Fruit fly (Drosophila melanogaster) whole organism, embryonic: Measurements from ENCODE around the gene CG10383.

Source experiments
- Aef1 ChIP-seq: fragments of 200-800 bp; sonication (Bioruptor generic); IDR thresholded peaks from 3 replicates; pipeline ENCODE4 v1.3.6; 2022; ENCODE audit warnings: missing biosample characterization, missing genetic modification characterization
- Antp ChIP-seq: fragments of 200-800 bp; sonication (Bioruptor generic); optimal IDR thresholded peaks from 3 replicates; lab custom pipeline; 2016; ENCODE audit warnings: missing biosample characterization, missing genetic modification characterization
- CG10274 ChIP-seq: fragments of 200-800 bp; sonication (Bioruptor generic); optimal IDR thresholded peaks from 3 replicates; lab custom pipeline; 2017; ENCODE audit warnings: missing biosample characterization, mild to moderate bottlenecking, missing genetic modification characterization
- CG11695 ChIP-seq: fragments of 200-800 bp; sonication (Bioruptor generic); IDR thresholded peaks from 3 replicates; pipeline ENCODE4 v1.3.6; 2022; ENCODE audit warnings: missing biosample characterization, missing genetic modification characterization
- CG13424 ChIP-seq: fragments of 200-800 bp; sonication (Bioruptor generic); optimal IDR thresholded peaks from 2 replicates; lab custom pipeline; 2019; ENCODE audit warnings: missing biosample characterization, mild to moderate bottlenecking, missing genetic modification characterization, moderate library complexity
- CG15011 ChIP-seq: fragments of 200-800 bp; sonication (Bioruptor generic); optimal IDR thresholded peaks from 3 replicates; lab custom pipeline; 2018; ENCODE audit warnings: missing biosample characterization, mild to moderate bottlenecking, missing genetic modification characterization
- CG15479 ChIP-seq: fragments of 200-800 bp; sonication (Bioruptor generic); optimal IDR thresholded peaks from 3 replicates; lab custom pipeline; 2019; ENCODE audit warnings: missing biosample characterization, mild to moderate bottlenecking, missing genetic modification characterization, moderate library complexity
- CG17912 ChIP-seq: fragments of 200-800 bp; sonication (Bioruptor generic); optimal IDR thresholded peaks from 2 replicates; lab custom pipeline; 2018; ENCODE audit warnings: missing biosample characterization, mild to moderate bottlenecking, missing genetic modification characterization
- CG1832 ChIP-seq: fragments of 200-800 bp; sonication (Bioruptor generic); optimal IDR thresholded peaks from 2 replicates; lab custom pipeline; 2017; ENCODE audit warnings: missing biosample characterization, mild to moderate bottlenecking, missing genetic modification characterization, inconsistent platforms
- CG18599 ChIP-seq: fragments of 200-800 bp; sonication (Bioruptor generic); optimal IDR thresholded peaks from 3 replicates; lab custom pipeline; 2017; ENCODE audit warnings: missing biosample characterization, missing genetic modification characterization, mild to moderate bottlenecking, moderate library complexity, missing genetic modification reagents
- CG2712 ChIP-seq: fragments of 200-800 bp; optimal IDR thresholded peaks from 3 replicates; lab custom pipeline; 2019; ENCODE audit warnings: missing biosample characterization, mild to moderate bottlenecking, missing genetic modification characterization, moderate library complexity
- CG2875 ChIP-seq: fragments of 200-800 bp; sonication (Bioruptor generic); optimal IDR thresholded peaks from 2 replicates; lab custom pipeline; 2017; ENCODE audit warnings: missing biosample characterization, mild to moderate bottlenecking, missing genetic modification characterization, missing genetic modification reagents
- CG3838 ChIP-seq: fragments of 200-800 bp; sonication (Bioruptor generic); optimal IDR thresholded peaks from 3 replicates; lab custom pipeline; 2016; ENCODE audit warnings: missing biosample characterization, missing genetic modification characterization
- CG4404 ChIP-seq: fragments of 200-800 bp; sonication (Bioruptor generic); IDR thresholded peaks from 2 replicates; pipeline ENCODE4 v1.3.6; 2022; ENCODE audit warnings: missing biosample characterization, missing genetic modification characterization
- CG4424 ChIP-seq: fragments of 200-800 bp; sonication (Bioruptor generic); optimal IDR thresholded peaks from 3 replicates; lab custom pipeline; 2016; ENCODE audit warnings: missing biosample characterization, missing genetic modification characterization
- CG6683 ChIP-seq: fragments of 200-800 bp; sonication (Bioruptor generic); optimal IDR thresholded peaks from 2 replicates; lab custom pipeline; 2017; ENCODE audit warnings: missing biosample characterization, mild to moderate bottlenecking, missing genetic modification characterization, missing genetic modification reagents
- CG6813 ChIP-seq: fragments of 200-800 bp; sonication (Bioruptor generic); optimal IDR thresholded peaks from 2 replicates; lab custom pipeline; 2017; ENCODE audit warnings: missing biosample characterization, missing genetic modification characterization, mild to moderate bottlenecking, moderate library complexity, missing genetic modification reagents
- CG7839 ChIP-seq: fragments of 200-800 bp; sonication (Bioruptor generic); optimal IDR thresholded peaks from 3 replicates; lab custom pipeline; 2018; ENCODE audit warnings: missing biosample characterization, mild to moderate bottlenecking, missing genetic modification characterization, moderate library complexity
- CG7928 ChIP-seq: fragments of 200-800 bp; sonication (Bioruptor generic); optimal IDR thresholded peaks from 2 replicates; lab custom pipeline; 2017; ENCODE audit warnings: missing biosample characterization, mild to moderate bottlenecking, missing genetic modification characterization
- CG8765 ChIP-seq: fragments of 200-800 bp; sonication (Bioruptor generic); IDR thresholded peaks from 2 replicates; pipeline ENCODE4 v1.3.6; 2022; ENCODE audit warnings: missing biosample characterization, missing genetic modification characterization
- CG8924 ChIP-seq: fragments of 200-800 bp; optimal IDR thresholded peaks from 3 replicates; lab custom pipeline; 2019; ENCODE audit warnings: missing biosample characterization, mild to moderate bottlenecking, missing genetic modification characterization, moderate library complexity
- CG9797 ChIP-seq: fragments of 200-800 bp; sonication (Bioruptor generic); optimal IDR thresholded peaks from 3 replicates; lab custom pipeline; 2018; ENCODE audit warnings: missing biosample characterization, mild to moderate bottlenecking, missing genetic modification characterization
- CG9876 ChIP-seq: fragments of 200-800 bp; sonication (Bioruptor generic); optimal IDR thresholded peaks from 2 replicates; lab custom pipeline; 2016; ENCODE audit warnings: missing biosample characterization, missing genetic modification characterization
- CoRest ChIP-seq: fragments of 200-800 bp; sonication (Bioruptor generic); optimal IDR thresholded peaks from 3 replicates; lab custom pipeline; 2018; ENCODE audit warnings: missing biosample characterization, mild to moderate bottlenecking, missing genetic modification characterization, moderate library complexity
- D19A ChIP-seq: fragments of 200-800 bp; optimal IDR thresholded peaks from 3 replicates; lab custom pipeline; 2019; ENCODE audit warnings: missing biosample characterization, mild to moderate bottlenecking, missing genetic modification characterization, moderate library complexity
- Dek ChIP-seq: fragments of 200-800 bp; sonication (Bioruptor generic); optimal IDR thresholded peaks from 3 replicates; lab custom pipeline; 2019; ENCODE audit warnings: missing biosample characterization, mild to moderate bottlenecking, missing genetic modification characterization, moderate library complexity
- HmgZ ChIP-seq: fragments of 200-800 bp; sonication (Bioruptor generic); optimal IDR thresholded peaks from 2 replicates; lab custom pipeline; 2018; ENCODE audit warnings: missing biosample characterization, mild to moderate bottlenecking, missing genetic modification characterization
- NFAT ChIP-seq: fragments of 200-800 bp; sonication (Bioruptor generic); IDR thresholded peaks from 2 replicates; pipeline ENCODE4 v1.3.6; 2022; ENCODE audit warnings: missing biosample characterization, missing genetic modification characterization
- Nf-YB ChIP-seq: fragments of 200-800 bp; sonication (Bioruptor generic); optimal IDR thresholded peaks from 3 replicates; lab custom pipeline; 2019; ENCODE audit warnings: missing biosample characterization, mild to moderate bottlenecking, missing genetic modification characterization, moderate library complexity
- Scr ChIP-seq: fragments of 200-800 bp; sonication (Bioruptor generic); IDR thresholded peaks from 2 replicates; pipeline ENCODE4 v1.3.6; 2022; ENCODE audit warnings: missing biosample characterization, missing genetic modification characterization; ENCODE audit not compliant: partially characterized antibody
- Six4 ChIP-seq: fragments of 200-800 bp; sonication (Bioruptor generic); optimal IDR thresholded peaks from 2 replicates; lab custom pipeline; 2016; ENCODE audit warnings: missing biosample characterization, missing genetic modification characterization
- Trl ChIP-seq, 3 experiments: fragments of >200 bp in 2 of 3; fragments of 200-800 bp in 1 of 3; sonication (Bioruptor generic) in 1 of 3; optimal IDR thresholded peaks; 2 replicates in 1 of 3; 3 replicates in 2 of 3; lab custom pipeline; 2016 to 2017; ENCODE audit warnings: missing biosample characterization in 1 of 3, missing genetic modification characterization in 1 of 3
- ap ChIP-seq: fragments of 200-800 bp; sonication (Bioruptor generic); IDR thresholded peaks from 2 replicates; pipeline ENCODE4 v1.3.6; 2022; ENCODE audit warnings: missing biosample characterization, missing genetic modification characterization
- chm ChIP-seq: fragments of 200-800 bp; sonication (Bioruptor generic); IDR thresholded peaks from 2 replicates; pipeline ENCODE4 v1.3.6; 2022; ENCODE audit warnings: missing biosample characterization, missing genetic modification characterization
- ci ChIP-seq: fragments of 200-800 bp; sonication (Bioruptor generic); IDR thresholded peaks from 3 replicates; pipeline ENCODE4 v1.3.6; 2022; ENCODE audit warnings: missing biosample characterization, missing genetic modification characterization
- croc ChIP-seq: fragments of 200-800 bp; sonication (Bioruptor generic); conservative IDR thresholded peaks from 3 replicates; pipeline ENCODE4 v1.3.6; 2022; ENCODE audit warnings: missing biosample characterization, missing genetic modification characterization
- exex ChIP-seq: fragments of 200-800 bp; sonication (Bioruptor generic); optimal IDR thresholded peaks from 4 replicates; lab custom pipeline; 2018; ENCODE audit warnings: missing biosample characterization, mild to moderate bottlenecking, missing genetic modification characterization, moderate library complexity
- fd3F ChIP-seq: fragments of 200-800 bp; sonication (Bioruptor generic); optimal IDR thresholded peaks from 2 replicates; lab custom pipeline; 2018; ENCODE audit warnings: missing biosample characterization, mild to moderate bottlenecking, missing genetic modification characterization, moderate library complexity
- fru ChIP-seq: fragments of >200 bp; optimal IDR thresholded peaks from 2 replicates; lab custom pipeline; 2017
- hkb ChIP-seq, 2 experiments: fragments of 200-800 bp in 1 of 2; fragments of >200 bp in 1 of 2; sonication (Bioruptor generic) in 1 of 2; IDR thresholded peaks in 1 of 2; optimal IDR thresholded peaks in 1 of 2; 2 replicates each; pipeline versions ENCODE4 v1.3.6 to Lab custom; 2017 to 2022; ENCODE audit warnings: missing biosample characterization in 1 of 2, missing genetic modification characterization in 1 of 2
- insv ChIP-seq, 2 experiments: fragments of 200-800 bp; sonication (Bioruptor generic); optimal IDR thresholded peaks; 3 replicates each; lab custom pipeline; 2016 to 2018; ENCODE audit warnings: missing biosample characterization in 2 of 2, missing genetic modification characterization in 2 of 2
- jigr1 ChIP-seq: fragments of 200-800 bp; sonication (Bioruptor generic); IDR thresholded peaks from 3 replicates; pipeline ENCODE4 v1.3.6; 2022; ENCODE audit warnings: missing biosample characterization, missing genetic modification characterization
- lola ChIP-seq, 3 experiments: fragments of >200 bp in 2 of 3; fragments of 200-800 bp in 1 of 3; sonication (Bioruptor generic) in 1 of 3; optimal IDR thresholded peaks; 2 replicates each; lab custom pipeline; 2017 to 2019; ENCODE audit warnings: missing biosample characterization in 3 of 3, missing genetic modification characterization in 3 of 3, mild to moderate bottlenecking in 1 of 3, moderate library complexity in 1 of 3
- oc ChIP-seq: fragments of 200-800 bp; sonication (Bioruptor generic); optimal IDR thresholded peaks from 2 replicates; lab custom pipeline; 2018; ENCODE audit warnings: missing biosample characterization, mild to moderate bottlenecking, missing genetic modification characterization, moderate library complexity
- p53 ChIP-seq: fragments of 200-800 bp; sonication (Bioruptor generic); optimal IDR thresholded peaks from 2 replicates; lab custom pipeline; 2016; ENCODE audit warnings: missing biosample characterization, missing genetic modification characterization
- prd ChIP-seq, 3 experiments: fragments of >200 bp in 2 of 3; fragments of 200-800 bp in 1 of 3; sonication (Bioruptor generic) in 1 of 3; optimal IDR thresholded peaks in 2 of 3; IDR thresholded peaks in 1 of 3; 2 replicates in 2 of 3; 3 replicates in 1 of 3; pipeline versions ENCODE4 v1.3.6 to Lab custom; 2017 to 2022; ENCODE audit warnings: missing biosample characterization in 1 of 3, missing genetic modification characterization in 1 of 3
- ro ChIP-seq: fragments of 200-800 bp; sonication (Bioruptor generic); IDR thresholded peaks from 2 replicates; pipeline ENCODE4 v1.3.6; 2022; ENCODE audit warnings: missing biosample characterization, missing genetic modification characterization
- sob ChIP-seq: fragments of 200-800 bp; sonication (Bioruptor generic); IDR thresholded peaks from 2 replicates; pipeline ENCODE4 v1.3.6; 2022; ENCODE audit warnings: missing biosample characterization, missing genetic modification characterization
- tap ChIP-seq: fragments of 200-800 bp; optimal IDR thresholded peaks from 3 replicates; lab custom pipeline; 2019; ENCODE audit warnings: missing biosample characterization, mild to moderate bottlenecking, missing genetic modification characterization, moderate library complexity

Gene CG10383

DNA sequence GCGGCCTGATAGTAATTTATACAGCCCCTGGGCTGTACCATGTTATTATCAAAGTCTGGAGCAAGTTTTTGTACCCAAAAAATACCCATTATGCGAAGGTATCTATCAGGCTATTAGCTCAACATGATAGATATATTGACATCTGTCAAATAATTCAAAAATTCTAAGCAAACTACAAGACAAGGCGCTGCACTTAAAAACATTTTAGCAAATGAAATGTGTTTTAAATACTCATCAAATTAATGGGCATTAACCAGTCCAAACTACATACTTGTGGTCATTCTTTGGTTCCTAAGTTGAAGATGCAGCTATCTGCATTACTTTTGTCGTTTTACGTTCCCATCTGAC lies 42.1 kb downstream of the CG10383 start (continued):
- TF ChIP-seq fd3F (GFP tag; lab: Kevin White, UChicago) = no peak
- TF ChIP-seq CG1832 (GFP tag; lab: Kevin White, UChicago) = no peak
- TF ChIP-seq CoRest (tag; lab: Kevin White, UChicago) = peak; percentile 74
- peak; percentile 75 for TF ChIP-seq sob (GFP tag; lab: Robert Waterston, UW)
- TF ChIP-seq ap (GFP tag; lab: Robert Waterston, UW) = peak; percentile 22; the same call in 1 of the 2 replicates
- no peak for TF ChIP-seq fru (lab: Kevin White, UChicago)
- no peak for TF ChIP-seq jigr1 (GFP tag; lab: Robert Waterston, UW)
- no peak for TF ChIP-seq insv (GFP tag; optimal IDR thresholded peaks at IDR 0.05; lab: Kevin White, UChicago)
- no peak for TF ChIP-seq CG9797
- no peak for TF ChIP-seq Antp
- peak; percentile 4 for TF ChIP-seq CG15479 (GFP tag; lab: Kevin White, UChicago)
- TF ChIP-seq CG6813 = peak; percentile 56
- TF ChIP-seq D19A (tag; lab: Kevin White, UChicago) = peak; percentile 84
- no peak for TF ChIP-seq CG7928 (GFP tag; lab: Kevin White, UChicago)
- TF ChIP-seq CG15011 (GFP tag; lab: Kevin White, UChicago) = peak; percentile 44
- TF ChIP-seq CG2712 (tag; lab: Kevin White, UChicago) = peak; percentile 93
- TF ChIP-seq tap = peak; percentile 78
- no peak for TF ChIP-seq CG3838 (GFP tag; lab: Kevin White, UChicago)
- no peak for TF ChIP-seq hkb (optimal IDR thresholded peaks at IDR 0.05; lab: Kevin White, UChicago)
- peak; percentile 67; the same call in 1 of the 2 replicates for TF ChIP-seq hkb (GFP tag; IDR thresholded peaks at IDR 0.05; lab: Robert Waterston, UW)
- TF ChIP-seq CG17912 (GFP tag; lab: Kevin White, UChicago) = no peak
- TF ChIP-seq p53 = no peak
- TF ChIP-seq CG4404 (GFP tag; lab: Robert Waterston, UW) = peak; percentile 72
- peak; percentile 87 for TF ChIP-seq ci (GFP tag; lab: Robert Waterston, UW)
- peak; percentile 56 for TF ChIP-seq ro (GFP tag; lab: Robert Waterston, UW)
- TF ChIP-seq croc (GFP tag; lab: Robert Waterston, UW) = peak; percentile 79
- peak; percentile 44 for TF ChIP-seq CG10274 (GFP tag; lab: Kevin White, UChicago)
- TF ChIP-seq CG9876 = no peak
- TF ChIP-seq Dek (tag; lab: Kevin White, UChicago) = no peak
- TF ChIP-seq CG2875 (GFP tag; lab: Kevin White, UChicago) = peak; percentile 69
- peak; percentile 58; the same call in 1 of the 3 replicates for TF ChIP-seq CG11695
- no peak; the same call in 1 of the 2 replicates for TF ChIP-seq chm
- no peak for TF ChIP-seq Scr (GFP tag; lab: Robert Waterston, UW)
- no peak for TF ChIP-seq Aef1 (GFP tag; lab: Robert Waterston, UW)
- peak; percentile 83 for TF ChIP-seq CG7839 (tag; lab: Kevin White, UChicago)
- TF ChIP-seq CG8924 (tag; lab: Kevin White, UChicago) = peak; percentile 68
- TF ChIP-seq NFAT (GFP tag; lab: Robert Waterston, UW) = 0 out of 2 replicates have a peak, but pooled peaks have one; percentile 38
- peak; percentile 39 for TF ChIP-seq CG13424 (tag; lab: Kevin White, UChicago)
- peak; percentile 55; the same call in 1 of the 2 replicates for TF ChIP-seq CG8765
- peak; percentile 66 for TF ChIP-seq CG18599 (GFP tag; lab: Kevin White, UChicago)
- no peak for TF ChIP-seq CG6683 (GFP tag; lab: Kevin White, UChicago)
- peak; percentile 67 for TF ChIP-seq Six4 (GFP tag; lab: Kevin White, UChicago)
- TF ChIP-seq Nf-YB (GFP tag; lab: Kevin White, UChicago) = peak; percentile 3
- peak; percentile 83 for TF ChIP-seq CG4424
- no peak for TF ChIP-seq prd (optimal IDR thresholded peaks at IDR 0.05; lab: Kevin White, UChicago)
- TF ChIP-seq prd (GFP tag; IDR thresholded peaks at IDR 0.05; lab: Robert Waterston, UW) = peak; percentile 94
- TF ChIP-seq exex (tag; lab: Kevin White, UChicago) = no peak
- TF ChIP-seq lola (GFP tag; optimal IDR thresholded peaks at IDR 0.05; lab: Kevin White, UChicago) = peak in 1 of 3 experiments; percentile 58
- TF ChIP-seq HmgZ = no peak
- TF ChIP-seq Trl (optimal IDR thresholded peaks at IDR 0.05; lab: Kevin White, UChicago) = no peak
- peak; percentile 57 for TF ChIP-seq Trl (GFP tag; optimal IDR thresholded peaks at IDR 0.05; lab: Kevin White, UChicago)
- peak; percentile 70 for TF ChIP-seq oc (tag; lab: Kevin White, UChicago)
